In genomic region chr2L:9203401-9203800, dm6 we compare ENCODE assay signal across 2 fruit fly cellular contexts.
TF ChIP-seq lines count a peak whose summit lies in the region.

No protein-coding gene starts in this region.

TF ChIP-seq in whole organism, embryonic, 481 proteins besides CTCF, POLR2A, EP300 and RAD21 (continued from another document and continues in another):
- TF ChIP-seq lov (optimal IDR thresholded peaks at IDR 0.05; lab: Kevin White, UChicago) (no peak), lov (GFP tag; IDR thresholded peaks at IDR 0.05; lab: Robert Waterston, UW) (no peak), Fer1 (GFP tag; optimal IDR thresholded peaks at IDR 0.05; lab: Kevin White, UChicago) (peak; percentile 8), cg (GFP tag; optimal IDR thresholded peaks at IDR 0.05; lab: Kevin White, UChicago) (peak; percentile 67), tio (GFP tag; optimal IDR thresholded peaks at IDR 0.05; lab: Kevin White, UChicago) (no peak), prd (optimal IDR thresholded peaks at IDR 0.05; lab: Kevin White, UChicago) (no peak), prd (GFP tag; IDR thresholded peaks at IDR 0.05; lab: Robert Waterston, UW) (no peak), Sry-δ (GFP tag; optimal IDR thresholded peaks at IDR 0.05; lab: Kevin White, UChicago) (no peak), nerfin-1 (tag; optimal IDR thresholded peaks at IDR 0.05; lab: Kevin White, UChicago) (no peak), sr (GFP tag; IDR thresholded peaks at IDR 0.05; lab: Robert Waterston, UW) (no peak), CG18011 (GFP tag; optimal IDR thresholded peaks at IDR 0.05; lab: Kevin White, UChicago) (no peak), abd-A (tag; optimal IDR thresholded peaks at IDR 0.05; lab: Kevin White, UChicago) (peak; percentile 41), sens (GFP tag; lab: Kevin White, UChicago) (peak; percentile 48), CG12299 (tag; optimal IDR thresholded peaks at IDR 0.05; lab: Kevin White, UChicago) (no peak), Spps (tag; optimal IDR thresholded peaks at IDR 0.05; lab: Kevin White, UChicago) (no peak), lilli (GFP tag; optimal IDR thresholded peaks at IDR 0.05; lab: Kevin White, UChicago) (no peak), h (optimal IDR thresholded peaks at IDR 0.05; lab: Kevin White, UChicago) (no peak), CG1603 (tag; optimal IDR thresholded peaks at IDR 0.05; lab: Kevin White, UChicago) (no peak), Hr3 (GFP tag; optimal IDR thresholded peaks at IDR 0.05; lab: Kevin White, UChicago) (no peak), Bgb (GFP tag; IDR thresholded peaks at IDR 0.05; lab: Robert Waterston, UW; ENCODE audit: partially characterized antibody) (no peak; the same call in 1 of the 2 replicates), mld (GFP tag; IDR thresholded peaks at IDR 0.05; lab: Robert Waterston, UW; ENCODE audit: partially characterized antibody) (no peak), CG6765 (GFP tag; optimal IDR thresholded peaks at IDR 0.05; lab: Kevin White, UChicago) (no peak), gce (GFP tag; IDR thresholded peaks at IDR 0.05; lab: Robert Waterston, UW) (no peak), croc (GFP tag; conservative IDR thresholded peaks at IDR 0.05; lab: Robert Waterston, UW) (no peak), Trl (optimal IDR thresholded peaks at IDR 0.05; lab: Kevin White, UChicago) (peak; percentile 41 to 84), Trl (GFP tag; optimal IDR thresholded peaks at IDR 0.05; lab: Kevin White, UChicago) (no peak), CG15514 (GFP tag; optimal IDR thresholded peaks at IDR 0.05; lab: Kevin White, UChicago) (peak; percentile 3), CG42726 (GFP tag; IDR thresholded peaks at IDR 0.05; lab: Robert Waterston, UW; ENCODE audit: partially characterized antibody) (no peak), HmgZ (tag; optimal IDR thresholded peaks at IDR 0.05; lab: Kevin White, UChicago) (peak; percentile 30), CG1602 (GFP tag; optimal IDR thresholded peaks at IDR 0.05; lab: Kevin White, UChicago) (no peak), CG13287 (GFP tag; IDR thresholded peaks at IDR 0.05; lab: Robert Waterston, UW; ENCODE audit: partially characterized antibody) (peak; percentile 45; the same call in 1 of the 2 replicates), CG12219 (GFP tag; optimal IDR thresholded peaks at IDR 0.05; lab: Kevin White, UChicago) (no peak), HLHmδ (GFP tag; optimal IDR thresholded peaks at IDR 0.05; lab: Kevin White, UChicago) (no peak), jing (GFP tag; optimal IDR thresholded peaks at IDR 0.05; lab: Kevin White, UChicago) (no peak), rib (GFP tag; IDR thresholded peaks at IDR 0.05; lab: Robert Waterston, UW) (peak; percentile 67; the same call in 1 of the 2 replicates), tin (GFP tag; optimal IDR thresholded peaks at IDR 0.05; lab: Kevin White, UChicago) (no peak), CkIIα-i1 (GFP tag; IDR thresholded peaks at IDR 0.05; lab: Robert Waterston, UW) (no peak), CG34422 (GFP tag; IDR thresholded peaks at IDR 0.05; lab: Robert Waterston, UW) (no peak), NC2β (GFP tag; optimal IDR thresholded peaks at IDR 0.05; lab: Kevin White, UChicago) (no peak), tup (GFP tag; optimal IDR thresholded peaks at IDR 0.05; lab: Kevin White, UChicago) (no peak), fd102C (GFP tag; optimal IDR thresholded peaks at IDR 0.05; lab: Kevin White, UChicago) (no peak), sug (tag; optimal IDR thresholded peaks at IDR 0.05; lab: Kevin White, UChicago) (peak; percentile 3), sisA (GFP tag; IDR thresholded peaks at IDR 0.05; lab: Robert Waterston, UW) (no peak), Atf3 (GFP tag; optimal IDR thresholded peaks at IDR 0.05; lab: Kevin White, UChicago) (no peak), wek (GFP tag; optimal IDR thresholded peaks at IDR 0.05; lab: Kevin White, UChicago) (no peak), Oli (tag; optimal IDR thresholded peaks at IDR 0.05; lab: Kevin White, UChicago) (no peak), Usf (GFP tag; optimal IDR thresholded peaks at IDR 0.05; lab: Kevin White, UChicago) (no peak), gcm (GFP tag; optimal IDR thresholded peaks at IDR 0.05; lab: Kevin White, UChicago) (no peak), CG10147 (GFP tag; optimal IDR thresholded peaks at IDR 0.05; lab: Kevin White, UChicago) (peak; percentile 26), Rx (GFP tag; IDR thresholded peaks at IDR 0.05; lab: Robert Waterston, UW) (no peak), CG13894 (tag; optimal IDR thresholded peaks at IDR 0.05; lab: Kevin White, UChicago) (peak; percentile 69), Awh (GFP tag; IDR thresholded peaks at IDR 0.05; lab: Robert Waterston, UW) (no peak), CG14441 (GFP tag; IDR thresholded peaks at IDR 0.05; lab: Robert Waterston, UW) (no peak), Hand (GFP tag; optimal IDR thresholded peaks at IDR 0.05; lab: Kevin White, UChicago) (no peak), chinmo (GFP tag; IDR thresholded peaks at IDR 0.05; lab: Robert Waterston, UW; ENCODE audit: partially characterized antibody) (peak; percentile 90; the same call in 3 of the 4 replicates), bsh (GFP tag; optimal IDR thresholded peaks at IDR 0.05; lab: Kevin White, UChicago) (peak in 1 of 2 experiments; percentile 21), CG2199 (GFP tag; IDR thresholded peaks at IDR 0.05; lab: Robert Waterston, UW) (no peak), CG12744 (GFP tag; optimal IDR thresholded peaks at IDR 0.05; lab: Kevin White, UChicago) (no peak), jigr1 (GFP tag; IDR thresholded peaks at IDR 0.05; lab: Robert Waterston, UW) (no peak), lola (GFP tag; optimal IDR thresholded peaks at IDR 0.05; lab: Kevin White, UChicago) (no peak), Jarid2 (GFP tag; optimal IDR thresholded peaks at IDR 0.05; lab: Kevin White, UChicago) (peak; percentile 22), hkb (optimal IDR thresholded peaks at IDR 0.05; lab: Kevin White, UChicago) (no peak), hkb (GFP tag; IDR thresholded peaks at IDR 0.05; lab: Robert Waterston, UW) (0 out of 2 replicates have a peak, but pooled peaks have one; percentile 37), CG32767 (GFP tag; IDR thresholded peaks at IDR 0.05; lab: Robert Waterston, UW) (no peak), CG2889 (GFP tag; IDR thresholded peaks at IDR 0.05; lab: Robert Waterston, UW) (no peak), B-H2 (GFP tag; optimal IDR thresholded peaks at IDR 0.05; lab: Kevin White, UChicago) (peak; percentile 20), CG7963 (GFP tag; IDR thresholded peaks at IDR 0.05; lab: Robert Waterston, UW; ENCODE audit: partially characterized antibody) (no peak), Antp (GFP tag; optimal IDR thresholded peaks at IDR 0.05; lab: Kevin White, UChicago) (no peak)

TF ChIP-seq in whole organism, prepupa, 60 proteins besides CTCF, POLR2A, EP300 and RAD21 (continued from another document):
- TF ChIP-seq Hr38 (GFP tag; optimal IDR thresholded peaks at IDR 0.05; lab: Kevin White, UChicago) (no peak), CG6808 (GFP tag; optimal IDR thresholded peaks at IDR 0.05; lab: Kevin White, UChicago) (peak; percentile 71), CG11294 (GFP tag; IDR thresholded peaks at IDR 0.05; lab: Robert Waterston, UW) (no peak), dsx (GFP tag; optimal IDR thresholded peaks at IDR 0.05; lab: Kevin White, UChicago; ENCODE audit: poor library complexity, severe bottlenecking) (peak; percentile 62), CG1621 (tag; optimal IDR thresholded peaks at IDR 0.05; lab: Kevin White, UChicago) (peak; percentile 68), CG11902 (GFP tag; optimal IDR thresholded peaks at IDR 0.05; lab: Kevin White, UChicago) (no peak)
TF ChIP-seq in whole organism, prepupa: peak in this region for 30.
